Fruit fly (Drosophila melanogaster): ENCODE measurements around the gene htk.

Gene htk

dm6 chrX:18843229-18844033 is at the start of gene htk:
htk (plus strand) TSS chrX:18843663.
- peak; percentile 98 for TF ChIP-seq CTCF (optimal IDR thresholded peaks at IDR 0.05)
- no peak for TF ChIP-seq CG8478 (optimal IDR thresholded peaks at IDR 0.05)

DNA sequence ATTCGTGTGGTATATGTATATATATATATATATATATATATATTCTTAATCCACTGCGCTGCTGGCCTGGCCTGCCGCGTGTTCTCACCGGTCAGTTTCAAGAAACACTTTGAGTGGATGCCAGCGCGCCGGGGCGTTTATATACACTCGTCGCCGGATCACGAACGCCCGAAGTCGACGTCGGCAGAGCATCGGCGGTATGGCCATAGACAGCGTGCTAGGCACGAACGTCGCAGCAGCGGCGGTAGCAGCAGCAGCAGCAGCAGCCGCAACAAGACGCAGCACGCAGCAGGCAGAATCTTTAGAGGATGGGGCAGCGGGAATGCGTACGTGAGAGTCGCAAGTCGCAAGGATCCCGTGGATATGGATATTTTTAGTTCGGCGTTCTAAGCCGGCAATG is 45.9 kb upstream of the htk start, which contains the start of gene bnb:
TSS of gene bnb (minus strand) at position 121 of the 400 bp plus-strand sequence.
- no peak for TF ChIP-seq CTCF (optimal IDR thresholded peaks at IDR 0.05)
- no peak for TF ChIP-seq CG8478 (optimal IDR thresholded peaks at IDR 0.05)

dm6 chrX:18799307-18799855 is 44.1 kb upstream of the htk start:
- TF ChIP-seq CG8478 (optimal IDR thresholded peaks at IDR 0.05) (no peak), CTCF (optimal IDR thresholded peaks at IDR 0.05) (no peak)

dm6 chrX:18800167-18800566 is 43.3 kb upstream of the htk start:
- TF ChIP-seq CG8478 (optimal IDR thresholded peaks at IDR 0.05) = no peak
- no peak for TF ChIP-seq CTCF (optimal IDR thresholded peaks at IDR 0.05)

DNA sequence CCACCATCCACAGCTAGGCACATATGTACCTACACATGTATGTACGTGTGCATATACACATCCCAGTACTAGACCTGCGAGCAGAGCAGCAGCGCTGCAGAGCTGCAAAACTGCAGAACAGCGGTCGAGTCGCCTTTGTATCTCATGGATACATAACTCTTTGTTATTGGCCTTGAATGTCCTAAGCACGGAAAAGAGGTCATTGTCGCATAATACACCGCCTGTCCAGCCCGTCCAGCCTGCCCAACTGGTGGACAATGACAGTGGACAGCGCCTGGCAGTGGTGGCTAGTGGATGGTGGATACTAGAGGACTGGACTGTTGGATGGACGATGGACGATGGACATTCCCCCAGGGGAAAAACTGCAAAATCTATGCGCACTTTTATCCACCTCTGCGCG is 42.2 kb upstream of the htk start:
- TF ChIP-seq CG8478 (optimal IDR thresholded peaks at IDR 0.05) (no peak), CTCF (optimal IDR thresholded peaks at IDR 0.05) (no peak)

DNA sequence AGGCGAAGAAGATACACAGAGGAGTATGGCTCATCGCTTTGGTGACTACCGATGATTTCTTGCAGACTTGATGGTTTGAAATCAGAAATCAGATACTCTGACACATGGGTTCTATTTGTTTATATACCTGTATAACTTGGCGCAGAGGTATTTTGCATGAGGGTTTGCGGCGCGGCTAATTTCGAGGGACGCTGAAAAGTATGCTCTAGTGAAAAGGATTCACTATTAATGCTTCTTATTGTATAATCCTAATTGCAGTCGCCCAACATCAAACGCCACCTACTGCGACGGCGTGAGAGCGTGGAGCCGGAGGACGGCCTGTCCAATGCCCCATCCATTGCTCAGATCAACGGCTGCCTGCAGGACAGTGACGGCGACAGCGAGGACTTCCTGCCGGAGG is 38.4 kb upstream of the htk start:
- TF ChIP-seq CG8478 (optimal IDR thresholded peaks at IDR 0.05) = no peak
- TF ChIP-seq CTCF (optimal IDR thresholded peaks at IDR 0.05) = peak; percentile 53 to 58

DNA sequence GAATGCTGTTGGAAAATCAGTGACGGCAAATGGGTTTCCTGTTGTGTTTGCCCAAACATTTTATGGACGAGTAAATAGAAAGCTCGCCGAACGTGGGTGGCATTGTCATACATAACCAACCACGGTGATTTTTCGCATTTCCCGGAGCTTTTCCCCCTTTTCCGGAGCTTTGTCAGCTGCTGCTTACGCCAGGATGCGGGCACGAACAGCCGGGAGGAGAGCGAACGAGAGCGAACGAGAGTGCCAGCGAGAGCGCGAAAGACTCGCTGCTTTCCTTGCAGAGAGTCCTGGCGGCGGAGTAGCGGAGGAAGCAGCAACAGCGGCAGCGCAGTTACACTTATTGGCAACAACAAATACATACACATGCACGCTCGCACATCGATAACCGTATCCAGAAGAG is 37.1 kb upstream of the htk start, which contains the start of gene CG7058:
TSS of gene CG7058 (plus strand) at position 330 of the 400 bp plus-strand sequence.
- no peak for TF ChIP-seq CG8478 (optimal IDR thresholded peaks at IDR 0.05)
- TF ChIP-seq CTCF (optimal IDR thresholded peaks at IDR 0.05) = no peak

DNA sequence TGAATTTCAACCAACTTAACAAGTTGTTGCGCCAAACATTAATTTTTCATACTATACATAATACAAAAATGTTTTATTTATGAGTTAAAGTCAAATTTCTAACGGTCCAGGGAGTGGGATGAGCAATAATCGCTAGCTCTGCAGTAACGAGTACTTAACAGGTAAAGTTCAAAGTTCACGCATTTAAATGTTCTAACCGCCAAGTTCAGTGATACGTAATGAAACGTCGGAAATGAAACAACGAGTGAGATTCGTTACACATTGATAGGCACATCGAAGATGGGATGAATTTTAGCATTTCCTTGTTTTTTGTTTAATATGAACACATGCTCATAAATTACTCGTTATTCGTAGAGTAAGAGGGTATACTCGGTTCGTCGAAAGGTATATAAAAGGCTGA is 31.4 kb upstream of the htk start:
- TF ChIP-seq CTCF (optimal IDR thresholded peaks at IDR 0.05) (no peak), CG8478 (optimal IDR thresholded peaks at IDR 0.05) (no peak)

- TF ChIP-seq CG8478 (optimal IDR thresholded peaks at IDR 0.05) (no peak), CTCF (optimal IDR thresholded peaks at IDR 0.05) (no peak)
Measured at dm6 chrX:18813049-18813448, 30.4 kb upstream of the htk start, which contains the start of gene CG42450. CG42450 (plus strand) TSS chrX:18813297.

dm6 chrX:18814373-18814772 is 29.1 kb upstream of the htk start:
- TF ChIP-seq CG8478 (optimal IDR thresholded peaks at IDR 0.05) (no peak), CTCF (optimal IDR thresholded peaks at IDR 0.05) (no peak)

- TF ChIP-seq CG8478 (optimal IDR thresholded peaks at IDR 0.05) = no peak
- no peak for TF ChIP-seq CTCF (optimal IDR thresholded peaks at IDR 0.05)
Measured at dm6 chrX:18814944-18815343, 28.5 kb upstream of the htk start.

DNA sequence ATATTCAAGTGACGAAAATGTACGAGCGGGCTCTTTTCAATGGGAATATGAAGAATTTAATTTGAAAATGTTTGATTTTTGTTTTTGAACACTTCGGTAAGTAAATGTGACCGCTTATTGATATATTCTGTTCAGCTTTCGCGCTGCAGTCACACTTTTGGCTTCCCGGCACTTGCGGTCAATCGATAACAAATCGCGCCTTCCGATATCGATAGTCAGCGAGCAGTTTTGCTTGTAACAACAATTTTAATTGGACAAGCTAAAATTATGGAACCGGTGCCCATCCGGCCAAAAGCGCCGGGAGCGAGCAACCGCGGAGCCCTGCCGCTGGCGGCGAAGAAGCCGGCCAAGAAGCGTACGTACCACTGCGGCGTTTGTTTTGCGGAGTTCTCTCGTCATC is 13.1 kb upstream of the htk start, which contains the start of gene CG7101:
TSS of gene CG7101 (plus strand) at position 196 of the 400 bp plus-strand sequence.
- TF ChIP-seq CTCF (optimal IDR thresholded peaks at IDR 0.05) (no peak), CG8478 (optimal IDR thresholded peaks at IDR 0.05) (no peak)

- TF ChIP-seq CTCF (optimal IDR thresholded peaks at IDR 0.05) (no peak), CG8478 (optimal IDR thresholded peaks at IDR 0.05) (no peak)
Measured at dm6 chrX:18832371-18832852, 11.1 kb upstream of the htk start, which contains the start of gene Pvf1. Pvf1 (plus strand) TSS chrX:18832682.

dm6 chrX:18834399-18834798 is 9.1 kb upstream of the htk start:
- TF ChIP-seq CTCF (optimal IDR thresholded peaks at IDR 0.05) (no peak), CG8478 (optimal IDR thresholded peaks at IDR 0.05) (no peak)

dm6 chrX:18835003-18835402 is 8.5 kb upstream of the htk start:
- no peak for TF ChIP-seq CTCF (optimal IDR thresholded peaks at IDR 0.05)
- no peak for TF ChIP-seq CG8478 (optimal IDR thresholded peaks at IDR 0.05)

DNA sequence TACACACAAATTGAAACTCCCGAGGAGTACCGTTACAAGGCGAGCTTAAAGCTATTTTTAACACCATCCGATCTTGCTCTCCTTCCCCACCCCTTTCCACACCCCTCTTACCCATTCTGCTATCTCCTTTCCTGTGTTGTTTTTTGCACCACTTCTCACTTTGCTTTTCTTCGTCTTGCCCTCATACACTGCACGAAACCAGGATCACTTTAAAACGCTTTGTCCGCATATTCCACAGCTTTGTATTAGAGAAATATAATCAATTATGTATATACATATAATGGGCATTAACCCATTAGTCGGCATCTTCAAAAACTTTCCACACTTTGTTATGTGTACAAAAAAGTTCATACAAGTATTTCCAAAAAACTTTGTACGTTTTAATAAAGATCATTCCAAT is 8.0 kb upstream of the htk start:
- TF ChIP-seq CG8478 (optimal IDR thresholded peaks at IDR 0.05) (no peak), CTCF (optimal IDR thresholded peaks at IDR 0.05) (no peak)

Data from S2 (cell line).